Fruit fly (Drosophila melanogaster) whole organism, pupa: ENCODE data around the gene CG6066.

Source experiments
- CG15710 ChIP-seq: fragments of 200-800 bp; sonication (Bioruptor generic); optimal IDR thresholded peaks from 2 replicates; lab custom pipeline; 2018; ENCODE audit warnings: missing biosample characterization, mild to moderate bottlenecking, missing genetic modification characterization, moderate library complexity
- CG34367 ChIP-seq: fragments of 200-800 bp; sonication (Bioruptor generic); optimal IDR thresholded peaks from 2 replicates; lab custom pipeline; 2018; ENCODE audit warnings: missing biosample characterization, mild to moderate bottlenecking, missing genetic modification characterization

- TF ChIP-seq CG15710 (no peak), CG34367 (no peak)
These were observed 14.1 kb upstream of the CG6066 start for dm6 chr3R:27130551-27131161.
